Fruit fly (Drosophila melanogaster): ENCODE measurements around the gene CG3847.

DNA sequence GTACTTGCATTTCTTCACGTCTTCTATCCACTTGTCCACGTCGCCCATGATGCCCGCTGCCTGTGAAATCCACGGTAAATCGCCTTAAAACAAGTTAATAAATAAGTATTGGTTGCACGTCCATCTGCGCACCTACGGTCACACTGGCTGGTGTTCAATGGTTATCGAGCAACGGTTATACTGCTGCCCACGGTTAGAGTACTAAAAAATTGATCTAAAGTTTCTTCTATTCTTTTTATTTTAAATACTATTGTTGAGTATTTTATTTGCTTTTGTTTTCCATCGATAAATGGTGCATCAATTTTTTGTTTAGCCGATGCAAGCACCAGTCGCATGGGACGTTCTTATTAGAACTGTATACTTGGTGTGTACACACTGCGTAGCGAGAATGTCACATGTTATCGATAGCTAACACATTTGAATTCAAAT is 25.9 kb downstream of the CG3847 start, which contains the start of gene PpV:
- TF ChIP-seq Blimp-1 (GFP tag; optimal IDR thresholded peaks at IDR 0.05) (no peak), CG16779 (tag; optimal IDR thresholded peaks at IDR 0.05) (no peak), OdsH (GFP tag; optimal IDR thresholded peaks at IDR 0.05) (no peak), dac (GFP tag; optimal IDR thresholded peaks at IDR 0.05) (no peak)
